Fruit fly (Drosophila melanogaster) whole organism, prepupa: ENCODE measurements around the gene CG4462.

ENCODE experiments used
- CG10669 ChIP-seq: fragments of 200-800 bp; sonication (Bioruptor generic); optimal IDR thresholded peaks from 3 replicates; lab custom pipeline; 2018; ENCODE audit warnings: missing biosample characterization, mild to moderate bottlenecking, missing genetic modification characterization, moderate library complexity
- CG9139 ChIP-seq: fragments of 200-800 bp; sonication (Bioruptor generic); optimal IDR thresholded peaks from 3 replicates; lab custom pipeline; 2017; ENCODE audit warnings: missing biosample characterization, mild to moderate bottlenecking, missing genetic modification characterization
- Eip75B ChIP-seq: fragments of 200-800 bp; sonication (Bioruptor generic); optimal IDR thresholded peaks from 3 replicates; lab custom pipeline; 2016; ENCODE audit warnings: missing biosample characterization, missing genetic modification characterization
- Ets96B ChIP-seq: fragments of 200-800 bp; optimal IDR thresholded peaks from 2 replicates; lab custom pipeline; 2019; ENCODE audit warnings: missing biosample characterization, mild to moderate bottlenecking, missing genetic modification characterization, moderate library complexity
- Hr39 ChIP-seq: fragments of 200-800 bp; sonication (Bioruptor generic); optimal IDR thresholded peaks from 2 replicates; lab custom pipeline; 2016; ENCODE audit warnings: missing biosample characterization, missing genetic modification characterization
- Lpt ChIP-seq: fragments of 200-800 bp; sonication (Bioruptor generic); optimal IDR thresholded peaks from 3 replicates; lab custom pipeline; 2016; ENCODE audit warnings: missing biosample characterization, missing genetic modification characterization
- OdsH ChIP-seq: fragments of 200-800 bp; sonication (Bioruptor generic); optimal IDR thresholded peaks from 3 replicates; lab custom pipeline; 2016; ENCODE audit warnings: missing biosample characterization, missing genetic modification characterization
- eg ChIP-seq: fragments of 200-800 bp; sonication (Bioruptor generic); IDR thresholded peaks from 3 replicates; pipeline ENCODE4 v1.3.6; 2022; ENCODE audit warnings: missing biosample characterization, missing genetic modification characterization
- fd59A ChIP-seq: fragments of 200-800 bp; sonication (Bioruptor generic); optimal IDR thresholded peaks from 2 replicates; lab custom pipeline; 2017; ENCODE audit warnings: missing biosample characterization, mild to moderate bottlenecking, missing genetic modification characterization, missing genetic modification reagents
- ss ChIP-seq, 2 experiments: fragments of 200-800 bp; sonication (Bioruptor generic); optimal IDR thresholded peaks; 2 replicates in 1 of 2; 3 replicates in 1 of 2; lab custom pipeline; 2017 to 2018; ENCODE audit warnings: mild to moderate bottlenecking in 2 of 2, missing biosample characterization in 2 of 2, missing genetic modification characterization in 2 of 2, moderate library complexity in 1 of 2
- topi ChIP-seq: fragments of 200-800 bp; sonication (Bioruptor generic); optimal IDR thresholded peaks from 3 replicates; lab custom pipeline; 2016; ENCODE audit warnings: missing biosample characterization, missing genetic modification characterization

- TF ChIP-seq fd59A (GFP tag; lab: Kevin White, UChicago) (no peak), CG10669 (GFP tag; lab: Kevin White, UChicago) (no peak), Ets96B (tag; lab: Kevin White, UChicago) (no peak), OdsH (GFP tag; lab: Kevin White, UChicago) (no peak), topi (GFP tag; lab: Kevin White, UChicago) (no peak), Hr39 (no peak), ss (GFP tag; optimal IDR thresholded peaks at IDR 0.05; lab: Kevin White, UChicago) (no peak), CG9139 (GFP tag; lab: Kevin White, UChicago) (no peak), eg (GFP tag; lab: Robert Waterston, UW) (no peak), Eip75B (GFP tag; lab: Kevin White, UChicago) (no peak), Lpt (GFP tag; lab: Kevin White, UChicago) (no peak)
These were observed 47.4 kb upstream of the CG4462 start, which contains the start of gene CG31213 for dm6 chr3R:19972598-19972997.
